Worm (Caenorhabditis elegans) whole organism, early embryonic: Measurements from ENCODE around the gene nep-11.

Experiments used
- B0310.2 ChIP-seq: sonication (generic microtip); optimal IDR thresholded peaks from 2 replicates; lab custom pipeline; 2016; ENCODE audit warnings: mild to moderate bottlenecking, missing genetic modification characterization, missing compliant biosample characterization
- ama-1 ChIP-seq: fragments of 150-350 bp; optimal IDR thresholded peaks from 2 replicates; lab custom pipeline; 2014
- ceh-36 ChIP-seq: sonication (generic microtip); optimal IDR thresholded peaks from 2 replicates; lab custom pipeline; 2016; ENCODE audit warnings: missing genetic modification characterization, inconsistent platforms, missing compliant biosample characterization
- flt-1 ChIP-seq: fragments of 200-800 bp; sonication (Bioruptor generic); IDR thresholded peaks from 2 replicates; pipeline ENCODE4 v1.3.6; 2022; ENCODE audit warnings: missing genetic modification characterization, missing compliant biosample characterization
- hmbx-1 ChIP-seq: sonication (generic microtip); optimal IDR thresholded peaks from 2 replicates; lab custom pipeline; 2016; ENCODE audit warnings: mild to moderate bottlenecking, missing genetic modification characterization, missing compliant biosample characterization
- hmg-4 ChIP-seq: fragments of 200-800 bp; sonication (Bioruptor generic); optimal IDR thresholded peaks from 2 replicates; lab custom pipeline; 2018; ENCODE audit warnings: mild to moderate bottlenecking, missing genetic modification characterization, missing compliant biosample characterization
- pes-1 ChIP-seq: fragments of 200-800 bp; sonication (Bioruptor generic); IDR thresholded peaks from 2 replicates; pipeline ENCODE4 v1.3.6; 2022; ENCODE audit warnings: missing genetic modification reagents, missing genetic modification characterization, missing compliant biosample characterization
- tbx-11 ChIP-seq: fragments of 200-800 bp; sonication (Bioruptor generic); IDR thresholded peaks from 2 replicates; pipeline ENCODE4 v1.3.6; 2022; ENCODE audit warnings: missing genetic modification characterization, missing compliant biosample characterization

ce11 chrII:3422938-3423337 lies 2.4 kb downstream of the nep-11 start:
- TF ChIP-seq ama-1 (lab: Kevin White, UChicago): no peak
- TF ChIP-seq ceh-36 (tag; lab: Kevin White, UChicago): no peak
- TF ChIP-seq B0310.2 (tag; lab: Kevin White, UChicago): no peak
- TF ChIP-seq flt-1 (GFP tag; lab: Robert Waterston, UW): no peak
- no peak for TF ChIP-seq pes-1 (GFP tag; lab: Robert Waterston, UW)
- TF ChIP-seq tbx-11: no peak
- no peak for TF ChIP-seq hmg-4 (GFP tag; lab: Kevin White, UChicago)
- no peak for TF ChIP-seq hmbx-1 (tag; lab: Kevin White, UChicago)
